Worm (Caenorhabditis elegans) whole organism, young adult: ENCODE measurements around the gene tsp-8.

Experiments used
- F33H1.4 ChIP-seq: fragments of 200-800 bp; sonication (Bioruptor generic); IDR thresholded peaks from 2 replicates; pipeline ENCODE4 v1.3.6; 2022; ENCODE audit warnings: missing genetic modification reagents, missing genetic modification characterization, missing compliant biosample characterization
- F39B2.1 ChIP-seq: fragments of 200-800 bp; sonication (Bioruptor generic); IDR thresholded peaks from 2 replicates; pipeline ENCODE4 v1.3.6; 2022; ENCODE audit warnings: missing genetic modification reagents, missing genetic modification characterization, missing compliant biosample characterization
- ama-1 ChIP-seq, 3 experiments: fragments of 150-350 bp in 1 of 3; sonication (generic microtip) in 2 of 3; optimal IDR thresholded peaks; 2 replicates each; lab custom pipeline; 2014 to 2018; ENCODE audit warnings: missing biosample characterization in 2 of 3, missing genetic modification characterization in 2 of 3, missing genetic modification reagents in 2 of 3
- aptf-2 ChIP-seq: fragments of 200-800 bp; sonication (Bioruptor generic); conservative IDR thresholded peaks from 2 replicates; pipeline ENCODE4 v1.3.6; 2022; ENCODE audit warnings: missing genetic modification reagents, missing genetic modification characterization, missing compliant biosample characterization
- ceh-79 ChIP-seq: sonication (generic microtip); optimal IDR thresholded peaks from 2 replicates; lab custom pipeline; 2017; ENCODE audit warnings: mild to moderate bottlenecking, missing genetic modification characterization, missing compliant biosample characterization
- rpc-1 ChIP-seq, 2 experiments: fragments of 150-350 bp in 1 of 2; sonication (generic microtip) in 1 of 2; optimal IDR thresholded peaks; 2 replicates each; lab custom pipeline; 2014 to 2018; ENCODE audit warnings: missing biosample characterization in 1 of 2, missing genetic modification characterization in 1 of 2, missing genetic modification reagents in 1 of 2, missing genotype in 1 of 2
- snpc-4 ChIP-seq, 5 experiments: fragments of 150-350 bp in 1 of 5; sonication (generic microtip) in 4 of 5; optimal IDR thresholded peaks; 2 replicates each; lab custom pipeline; 2014 to 2018; ENCODE audit warnings: missing genetic modification characterization in 5 of 5, missing biosample characterization in 3 of 5, antibody characterized with exemption in 2 of 5, mild to moderate bottlenecking in 2 of 5, missing compliant biosample characterization in 2 of 5, missing genotype in 2 of 5, moderate library complexity in 2 of 5, missing genetic modification reagents in 1 of 5
- tbx-9 ChIP-seq: sonication (generic microtip); optimal IDR thresholded peaks from 2 replicates; lab custom pipeline; 2016; ENCODE audit warnings: borderline replicate concordance, missing genetic modification characterization, inconsistent platforms, missing compliant biosample characterization
- unc-62 ChIP-seq: fragments of 150-350 bp; optimal IDR thresholded peaks from 2 replicates; lab custom pipeline; 2014; ENCODE audit warnings: missing biosample characterization, missing genetic modification reagents, missing genetic modification characterization
- ztf-26 ChIP-seq: sonication (generic microtip); optimal IDR thresholded peaks from 2 replicates; lab custom pipeline; 2017; ENCODE audit warnings: missing genetic modification characterization, missing compliant biosample characterization

DNA sequence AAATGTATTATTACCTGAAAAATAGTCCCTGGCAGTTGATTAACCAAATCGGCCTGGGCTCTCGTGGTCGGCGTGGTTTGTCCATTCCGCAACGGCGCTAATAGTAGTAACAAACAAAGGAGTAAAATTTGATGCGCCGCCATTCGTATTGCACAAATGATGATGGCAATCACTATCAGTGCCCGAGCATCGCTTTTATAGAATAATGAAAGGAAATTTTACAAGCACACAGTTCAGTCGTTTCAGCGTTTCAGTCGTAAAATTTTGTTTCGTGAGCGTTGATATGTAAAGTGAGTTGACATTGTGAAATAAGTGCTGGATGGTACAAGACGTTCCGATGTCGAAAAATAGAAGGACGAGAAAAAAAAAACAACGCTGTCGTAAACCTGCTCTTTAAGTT is 42.4 kb upstream of the tsp-8 start, which contains the start of gene Y16B4A.2:
- TF ChIP-seq F33H1.4 (GFP tag; lab: Robert Waterston, UW) (no peak), ceh-79 (no peak), tbx-9 (tag; lab: Kevin White, UChicago) (no peak), unc-62 (GFP tag; lab: Kevin White, UChicago) (no peak), aptf-2 (GFP tag; lab: Robert Waterston, UW) (no peak), ztf-26 (no peak), F39B2.1 (GFP tag; lab: Robert Waterston, UW) (no peak), ama-1 (optimal IDR thresholded peaks at IDR 0.05; lab: Kevin White, UChicago) (no peak), ama-1 (GFP tag; optimal IDR thresholded peaks at IDR 0.05; lab: Kevin White, UChicago) (no peak), rpc-1 (optimal IDR thresholded peaks at IDR 0.05; lab: Kevin White, UChicago) (no peak), rpc-1 (tag; optimal IDR thresholded peaks at IDR 0.05; lab: Kevin White, UChicago) (no peak), snpc-4 (GFP tag; optimal IDR thresholded peaks at IDR 0.05; lab: Kevin White, UChicago) (no peak), snpc-4 (tag; optimal IDR thresholded peaks at IDR 0.05; lab: Kevin White, UChicago) (no peak)
